Worm (Caenorhabditis elegans) whole organism, late embryonic: ENCODE results near the gene K05F1.8.

ENCODE experiments used
- C38D4.7 ChIP-seq: fragments of 200-800 bp; sonication (Bioruptor generic); optimal IDR thresholded peaks from 2 replicates; lab custom pipeline; 2018; ENCODE audit warnings: mild to moderate bottlenecking, missing genetic modification characterization, moderate library complexity, missing compliant biosample characterization
- F13H6.1 ChIP-seq: sonication (generic microtip); optimal IDR thresholded peaks from 2 replicates; lab custom pipeline; 2016; ENCODE audit warnings: missing genetic modification characterization, missing compliant biosample characterization
- T23F11.4 ChIP-seq: fragments of 200-800 bp; sonication (Bioruptor generic); optimal IDR thresholded peaks from 2 replicates; lab custom pipeline; 2018; ENCODE audit warnings: mild to moderate bottlenecking, missing genetic modification characterization, missing compliant biosample characterization
- ahr-1 ChIP-seq: sonication (generic microtip); optimal IDR thresholded peaks from 2 replicates; lab custom pipeline; 2016; ENCODE audit warnings: missing genetic modification characterization, missing compliant biosample characterization
- ceh-18 ChIP-seq: sonication (generic microtip); optimal IDR thresholded peaks from 2 replicates; lab custom pipeline; 2016; ENCODE audit warnings: missing genetic modification characterization, missing compliant biosample characterization
- ceh-48 ChIP-seq: sonication (generic microtip); optimal IDR thresholded peaks from 2 replicates; lab custom pipeline; 2016; ENCODE audit warnings: missing genetic modification characterization, inconsistent platforms, missing compliant biosample characterization
- ceh-6 ChIP-seq: fragments of 200-800 bp; sonication (Bioruptor generic); optimal IDR thresholded peaks from 2 replicates; lab custom pipeline; 2018; ENCODE audit warnings: mild to moderate bottlenecking, missing genetic modification characterization, missing compliant biosample characterization
- ceh-9 ChIP-seq: sonication (generic microtip); optimal IDR thresholded peaks from 2 replicates; lab custom pipeline; 2016; ENCODE audit warnings: mild to moderate bottlenecking, missing genetic modification characterization, inconsistent platforms, missing compliant biosample characterization
- che-1 ChIP-seq: sonication (generic microtip); optimal IDR thresholded peaks from 2 replicates; lab custom pipeline; 2016; ENCODE audit warnings: mild to moderate bottlenecking, missing genetic modification characterization, missing compliant biosample characterization
- dmd-4 ChIP-seq: sonication (generic microtip); optimal IDR thresholded peaks from 2 replicates; lab custom pipeline; 2016; ENCODE audit warnings: borderline replicate concordance, missing genetic modification characterization, missing compliant biosample characterization
- dve-1 ChIP-seq: sonication (generic microtip); optimal IDR thresholded peaks from 2 replicates; lab custom pipeline; 2017; ENCODE audit warnings: antibody characterized with exemption, mild to moderate bottlenecking, missing genetic modification characterization, missing compliant biosample characterization
- elt-2 ChIP-seq: sonication (generic microtip); optimal IDR thresholded peaks from 2 replicates; lab custom pipeline; 2016; ENCODE audit warnings: missing genetic modification reagents, missing genetic modification characterization, missing compliant biosample characterization
- elt-4 ChIP-seq: sonication (generic microtip); optimal IDR thresholded peaks from 2 replicates; lab custom pipeline; 2016; ENCODE audit warnings: missing genetic modification characterization, missing compliant biosample characterization
- ets-4 ChIP-seq: sonication (generic microtip); optimal IDR thresholded peaks from 2 replicates; lab custom pipeline; 2016; ENCODE audit warnings: missing genetic modification characterization, missing compliant biosample characterization
- fax-1 ChIP-seq: sonication (generic microtip); optimal IDR thresholded peaks from 2 replicates; lab custom pipeline; 2016; ENCODE audit warnings: missing genotype, missing genetic modification characterization, missing compliant biosample characterization
- fkh-10 ChIP-seq: fragments of 150-350 bp; optimal IDR thresholded peaks from 2 replicates; lab custom pipeline; 2014; ENCODE audit warnings: missing biosample characterization, missing genetic modification reagents, missing genetic modification characterization
- gmeb-2 ChIP-seq: sonication (generic microtip); optimal IDR thresholded peaks from 2 replicates; lab custom pipeline; 2016; ENCODE audit warnings: missing genetic modification characterization, inconsistent platforms, missing compliant biosample characterization
- hlh-13 ChIP-seq: fragments of 200-800 bp; sonication (Bioruptor generic); optimal IDR thresholded peaks from 2 replicates; lab custom pipeline; 2018; ENCODE audit warnings: mild to moderate bottlenecking, missing genetic modification characterization, missing compliant biosample characterization
- hlh-15 ChIP-seq: sonication (generic microtip); optimal IDR thresholded peaks from 2 replicates; lab custom pipeline; 2016; ENCODE audit warnings: missing genetic modification characterization, missing compliant biosample characterization
- hlh-30 ChIP-seq: sonication (generic microtip); optimal IDR thresholded peaks from 2 replicates; lab custom pipeline; 2017; ENCODE audit warnings: antibody characterized with exemption, missing genetic modification characterization, missing compliant biosample characterization; ENCODE audit not compliant: insufficient read depth
- hlh-8 ChIP-seq: sonication (generic microtip); optimal IDR thresholded peaks from 2 replicates; lab custom pipeline; 2016; ENCODE audit warnings: missing genotype, missing genetic modification characterization, missing compliant biosample characterization
- lin-11 ChIP-seq: fragments of 200-800 bp; sonication (Bioruptor generic); optimal IDR thresholded peaks from 2 replicates; lab custom pipeline; 2018; ENCODE audit warnings: mild to moderate bottlenecking, missing genetic modification characterization, missing compliant biosample characterization
- mec-3 ChIP-seq: sonication (generic microtip); optimal IDR thresholded peaks from 2 replicates; lab custom pipeline; 2016; ENCODE audit warnings: borderline replicate concordance, missing genetic modification characterization, missing compliant biosample characterization
- nfya-1 ChIP-seq: sonication (generic microtip); optimal IDR thresholded peaks from 2 replicates; lab custom pipeline; 2017; ENCODE audit warnings: missing genetic modification characterization, mild to moderate bottlenecking, missing compliant biosample characterization, antibody characterized with exemption, moderate library complexity
- nhr-11 ChIP-seq: fragments of 150-350 bp; optimal IDR thresholded peaks from 2 replicates; lab custom pipeline; 2014; ENCODE audit warnings: missing biosample characterization, missing genetic modification characterization
- npax-4 ChIP-seq: sonication (generic microtip); optimal IDR thresholded peaks from 2 replicates; lab custom pipeline; 2016; ENCODE audit warnings: missing genetic modification characterization, missing compliant biosample characterization
- odd-2 ChIP-seq: sonication (generic microtip); optimal IDR thresholded peaks from 2 replicates; lab custom pipeline; 2017; ENCODE audit warnings: antibody characterized with exemption, mild to moderate bottlenecking, missing genetic modification characterization, missing compliant biosample characterization
- pat-9 ChIP-seq: fragments of 200-800 bp; sonication (Bioruptor generic); optimal IDR thresholded peaks from 2 replicates; lab custom pipeline; 2018; ENCODE audit warnings: mild to moderate bottlenecking, missing genetic modification characterization, moderate library complexity, missing compliant biosample characterization
- pha-2 ChIP-seq: sonication (generic microtip); optimal IDR thresholded peaks from 2 replicates; lab custom pipeline; 2017; ENCODE audit warnings: mild to moderate bottlenecking, missing genetic modification characterization, missing compliant biosample characterization
- pqm-1 ChIP-seq: sonication (generic microtip); optimal IDR thresholded peaks from 2 replicates; lab custom pipeline; 2016; ENCODE audit warnings: missing genetic modification characterization, missing compliant biosample characterization
- sdc-2 ChIP-seq: sonication (generic microtip); optimal IDR thresholded peaks from 2 replicates; lab custom pipeline; 2016; ENCODE audit warnings: missing genotype, missing genetic modification characterization, missing compliant biosample characterization
- sox-2 ChIP-seq: fragments of 200-800 bp; sonication (Bioruptor generic); IDR thresholded peaks from 2 replicates; pipeline ENCODE4 v1.3.6; 2022; ENCODE audit warnings: missing genetic modification reagents, missing genetic modification characterization, missing compliant biosample characterization
- sox-4 ChIP-seq: sonication (generic microtip); optimal IDR thresholded peaks from 2 replicates; lab custom pipeline; 2017; ENCODE audit warnings: mild to moderate bottlenecking, missing genetic modification characterization, inconsistent platforms, missing compliant biosample characterization
- syd-9 ChIP-seq: sonication (generic microtip); optimal IDR thresholded peaks from 2 replicates; lab custom pipeline; 2016; ENCODE audit warnings: mild to moderate bottlenecking, missing genetic modification characterization, moderate library complexity, missing compliant biosample characterization
- tbx-7 ChIP-seq: sonication (generic microtip); optimal IDR thresholded peaks from 2 replicates; lab custom pipeline; 2016; ENCODE audit warnings: missing genotype, missing genetic modification characterization, missing compliant biosample characterization
- ttx-3 ChIP-seq: sonication (generic microtip); optimal IDR thresholded peaks from 2 replicates; lab custom pipeline; 2016; ENCODE audit warnings: missing genetic modification reagents, missing genetic modification characterization, missing compliant biosample characterization
- unc-3 ChIP-seq, 2 experiments: fragments of 200-800 bp in 1 of 2; sonication (Bioruptor generic) in 1 of 2; sonication (generic microtip) in 1 of 2; conservative IDR thresholded peaks in 1 of 2; optimal IDR thresholded peaks in 1 of 2; 2 replicates each; pipeline versions ENCODE4 v1.3.6 to Lab custom; 2016 to 2022; ENCODE audit warnings: missing compliant biosample characterization in 2 of 2, missing genetic modification characterization in 2 of 2, missing genetic modification reagents in 1 of 2
- unc-42 ChIP-seq: sonication (generic microtip); optimal IDR thresholded peaks from 2 replicates; lab custom pipeline; 2016; ENCODE audit warnings: missing genotype, missing genetic modification characterization, missing compliant biosample characterization
- unc-55 ChIP-seq: sonication (generic microtip); optimal IDR thresholded peaks from 2 replicates; lab custom pipeline; 2017; ENCODE audit warnings: missing biosample characterization, missing genetic modification reagents, missing genetic modification characterization
- unc-86 ChIP-seq: sonication (generic microtip); optimal IDR thresholded peaks from 2 replicates; lab custom pipeline; 2016; ENCODE audit warnings: missing genetic modification characterization, missing compliant biosample characterization
- ztf-16 ChIP-seq: sonication (generic microtip); optimal IDR thresholded peaks from 2 replicates; lab custom pipeline; 2017; ENCODE audit warnings: missing genetic modification characterization, missing compliant biosample characterization

K05F1.8 gene

DNA sequence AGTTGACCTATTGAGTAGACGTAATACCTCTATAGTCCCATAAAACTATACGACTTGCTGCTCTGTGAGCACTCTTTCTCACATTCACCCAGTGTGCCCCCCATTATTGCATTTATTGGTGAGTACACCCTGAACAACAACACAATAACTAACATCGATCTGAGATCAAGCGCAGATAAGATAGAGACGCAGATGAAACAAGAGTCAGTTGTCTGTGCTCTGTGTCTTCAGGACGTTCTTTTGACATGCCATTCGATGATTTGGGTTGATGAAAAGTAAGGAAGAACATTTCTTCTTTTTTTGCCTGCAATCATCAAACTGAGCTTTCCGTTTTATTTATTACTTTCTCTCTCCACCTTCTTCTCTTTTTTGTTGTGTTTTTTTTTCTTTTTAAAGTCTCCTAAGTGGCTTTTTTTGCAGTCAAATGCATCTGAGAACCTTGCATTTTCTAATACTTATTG, 9.1 kb downstream of the K05F1.8 start, which contains the start of gene lect-2:
TSS of gene lect-2 (plus strand) at position 411 of the 461 bp plus-strand sequence.
- TF ChIP-seq pat-9 (no peak), syd-9 (tag; lab: Kevin White, UChicago) (no peak), pha-2 (no peak), hlh-8 (tag; lab: Kevin White, UChicago) (no peak), unc-55 (GFP tag; lab: Kevin White, UChicago) (peak; percentile 35)

DNA sequence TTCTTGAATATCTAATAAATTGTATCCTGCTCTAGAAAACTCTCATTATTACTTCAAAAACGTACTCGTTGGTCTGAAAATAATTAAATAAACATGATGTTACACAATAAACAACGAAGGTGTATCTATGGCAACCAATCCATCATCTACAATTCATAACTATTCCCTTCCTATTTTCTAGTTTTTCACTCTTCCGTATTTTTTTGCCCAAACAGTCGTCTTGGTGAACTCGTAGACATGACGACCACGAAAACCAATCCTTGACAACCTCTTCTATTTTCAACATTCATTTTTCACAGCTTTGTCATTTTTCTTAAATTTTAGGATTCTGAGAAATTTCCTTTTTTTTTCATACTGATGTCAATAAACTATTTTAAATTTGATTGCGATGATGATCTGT, 10.6 kb downstream of the K05F1.8 start, which contains the start of gene K05F1.13:
TSS of gene K05F1.13 (plus strand) at position 301 of the 400 bp plus-strand sequence.
- TF ChIP-seq unc-86 (no peak), ztf-16 (tag; lab: Kevin White, UChicago) (no peak), hlh-30 (tag; lab: Kevin White, UChicago) (no peak), dmd-4 (no peak), unc-42 (tag; lab: Kevin White, UChicago) (no peak), unc-55 (GFP tag; lab: Kevin White, UChicago) (no peak), ceh-6 (GFP tag; lab: Kevin White, UChicago) (no peak), gmeb-2 (no peak)

DNA sequence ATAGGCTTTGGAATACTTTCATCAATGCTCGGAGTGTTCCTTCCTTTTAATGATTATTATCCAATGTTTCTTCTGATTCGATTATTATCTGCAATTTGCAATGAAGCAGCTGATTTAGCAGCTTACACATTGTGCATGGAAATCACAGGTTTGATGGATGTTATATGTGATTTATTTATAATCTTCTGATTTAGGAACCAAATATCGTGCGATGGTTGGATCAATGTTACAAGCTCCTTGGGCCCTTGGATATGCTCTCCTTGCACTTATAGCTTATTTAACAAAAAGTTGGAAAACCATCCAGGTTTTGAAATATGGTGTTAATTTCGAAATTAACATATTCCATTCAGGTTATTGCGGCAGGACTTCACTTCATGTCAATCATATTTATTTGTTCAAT, 13.9 kb downstream of the K05F1.8 start:
- TF ChIP-seq ahr-1 (tag; lab: Kevin White, UChicago): no peak

DNA sequence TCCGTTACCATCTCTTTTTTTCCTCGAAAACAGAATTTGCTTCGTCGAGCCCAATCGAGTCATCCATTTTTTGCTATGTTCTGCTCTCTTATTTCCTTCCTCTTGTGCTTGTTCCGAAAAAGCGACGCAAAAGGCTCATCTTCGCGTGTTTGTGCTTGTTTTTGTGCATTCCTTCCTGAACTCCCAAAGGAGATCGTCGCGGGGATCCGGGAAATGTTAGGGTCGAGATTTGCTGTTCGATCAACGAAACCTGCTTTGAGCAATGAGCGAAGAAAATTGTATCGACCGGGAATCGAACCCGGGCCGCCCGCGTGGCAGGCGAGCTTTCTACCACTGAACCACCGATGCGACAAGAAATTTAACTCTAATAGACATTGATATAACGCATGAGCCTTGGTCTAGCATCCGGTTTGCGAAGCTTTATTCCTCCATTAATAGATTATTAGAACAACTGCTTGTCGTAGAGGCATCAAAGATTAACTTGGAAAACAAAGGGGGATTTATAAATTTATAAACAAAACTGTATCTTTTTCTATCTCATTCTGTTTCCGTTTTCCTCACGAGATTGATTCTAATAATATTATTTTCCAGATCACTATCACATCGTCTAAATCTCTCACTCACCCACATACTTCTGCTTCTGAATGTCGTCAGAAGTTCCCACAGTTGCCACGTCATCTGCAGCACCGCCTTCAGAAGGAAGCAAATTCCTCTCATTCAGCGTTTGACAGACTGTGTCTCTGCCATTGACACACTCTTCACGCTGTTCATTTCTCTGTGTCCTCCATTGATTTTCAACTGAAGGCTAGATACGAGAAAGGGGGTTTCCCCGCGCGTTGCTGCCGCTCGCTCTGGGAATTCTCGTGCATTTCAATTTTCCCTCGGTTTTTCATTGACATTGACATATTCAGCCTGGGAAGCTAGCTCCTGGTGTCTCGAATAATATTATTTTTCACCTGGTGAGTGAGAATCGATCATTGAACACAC, 17.2 kb downstream of the K05F1.8 start, which contains the start of gene K05F1.6:
TSS of gene K05F1.6 (plus strand) at position 586 of the 987 bp plus-strand sequence.
- TF ChIP-seq C38D4.7 (GFP tag; lab: Kevin White, UChicago) (peak; percentile 67), dmd-4 (peak; percentile 55), fkh-10 (GFP tag; lab: Kevin White, UChicago) (no peak), sdc-2 (tag; lab: Kevin White, UChicago) (peak; percentile 41), sox-2 (GFP tag; lab: Robert Waterston, UW) (no peak), unc-3 (GFP tag; conservative IDR thresholded peaks at IDR 0.05; lab: Robert Waterston, UW) (no peak; the same call in 1 of the 2 replicates), unc-3 (tag; optimal IDR thresholded peaks at IDR 0.05; lab: Kevin White, UChicago) (peak; percentile 9), hlh-15 (tag; lab: Kevin White, UChicago) (peak; percentile 17), elt-2 (peak; percentile 90), npax-4 (tag; lab: Kevin White, UChicago) (peak; percentile 27), elt-4 (tag; lab: Kevin White, UChicago) (no peak), sox-4 (tag; lab: Kevin White, UChicago) (peak; percentile 67), ets-4 (tag; lab: Kevin White, UChicago) (peak; percentile 6), pqm-1 (tag; lab: Kevin White, UChicago) (peak; percentile 44), mec-3 (tag; lab: Kevin White, UChicago) (no peak), ahr-1 (tag; lab: Kevin White, UChicago) (no peak), F13H6.1 (tag; lab: Kevin White, UChicago) (peak; percentile 5), T23F11.4 (peak; percentile 66), hlh-13 (peak; percentile 39), lin-11 (tag; lab: Kevin White, UChicago) (peak; percentile 29), che-1 (tag; lab: Kevin White, UChicago) (peak; percentile 63), ceh-18 (tag; lab: Kevin White, UChicago) (peak; percentile 45), pha-2 (peak; percentile 48), ttx-3 (tag; lab: Kevin White, UChicago) (peak; percentile 38), ceh-48 (tag; lab: Kevin White, UChicago) (peak; percentile 31), dve-1 (tag; lab: Kevin White, UChicago) (peak; percentile 73), nhr-11 (no peak), tbx-7 (tag; lab: Kevin White, UChicago) (no peak), ceh-6 (GFP tag; lab: Kevin White, UChicago) (peak; percentile 44), syd-9 (tag; lab: Kevin White, UChicago) (no peak), unc-55 (GFP tag; lab: Kevin White, UChicago) (peak; percentile 12), odd-2 (tag; lab: Kevin White, UChicago) (peak; percentile 2), nfya-1 (tag; lab: Kevin White, UChicago) (peak; percentile 40), fax-1 (tag; lab: Kevin White, UChicago) (no peak), ceh-9 (tag; lab: Kevin White, UChicago) (peak; percentile 61)
